Fruit fly (Drosophila melanogaster) whole organism, pupa: Measurements from ENCODE around the gene Sb.

ENCODE experiments used
- CG10348 ChIP-seq: fragments of 200-800 bp; sonication (Bioruptor generic); IDR thresholded peaks from 2 replicates; pipeline ENCODE4 v1.3.6; 2022; ENCODE audit warnings: missing biosample characterization, missing genetic modification characterization
- CG12605 ChIP-seq: fragments of 200-800 bp; sonication (Bioruptor generic); IDR thresholded peaks from 2 replicates; pipeline ENCODE4 v1.3.6; 2022; ENCODE audit warnings: missing biosample characterization, missing genetic modification characterization
- CG13204 ChIP-seq: fragments of 200-800 bp; sonication (Bioruptor generic); optimal IDR thresholded peaks from 2 replicates; lab custom pipeline; 2018; ENCODE audit warnings: missing biosample characterization, mild to moderate bottlenecking, missing genetic modification characterization, moderate library complexity
- CG14655 ChIP-seq: fragments of 200-800 bp; sonication (Bioruptor generic); optimal IDR thresholded peaks from 3 replicates; lab custom pipeline; 2017; ENCODE audit warnings: mild to moderate bottlenecking, missing biosample characterization, missing genetic modification reagents, missing genetic modification characterization
- CG15710 ChIP-seq: fragments of 200-800 bp; sonication (Bioruptor generic); optimal IDR thresholded peaks from 2 replicates; lab custom pipeline; 2018; ENCODE audit warnings: missing biosample characterization, mild to moderate bottlenecking, missing genetic modification characterization, moderate library complexity
- CG17806 ChIP-seq: fragments of 200-800 bp; sonication (Bioruptor generic); optimal IDR thresholded peaks from 2 replicates; lab custom pipeline; 2018; ENCODE audit warnings: missing biosample characterization, mild to moderate bottlenecking, missing genetic modification characterization, moderate library complexity
- CG32121 ChIP-seq: fragments of 200-800 bp; sonication (Bioruptor generic); IDR thresholded peaks from 2 replicates; pipeline ENCODE4 v1.3.6; 2022; ENCODE audit warnings: missing biosample characterization, missing genetic modification characterization
- CG34367 ChIP-seq: fragments of 200-800 bp; sonication (Bioruptor generic); optimal IDR thresholded peaks from 2 replicates; lab custom pipeline; 2018; ENCODE audit warnings: missing biosample characterization, mild to moderate bottlenecking, missing genetic modification characterization
- CG4496 ChIP-seq: fragments of 200-800 bp; sonication (Bioruptor generic); IDR thresholded peaks from 3 replicates; pipeline ENCODE4 v1.3.6; 2022; ENCODE audit warnings: missing biosample characterization, missing genetic modification characterization
- CG8159 ChIP-seq: fragments of 200-800 bp; sonication (Bioruptor generic); optimal IDR thresholded peaks from 3 replicates; lab custom pipeline; 2018; ENCODE audit warnings: missing biosample characterization, mild to moderate bottlenecking, missing genetic modification characterization, moderate library complexity
- CG8301 ChIP-seq: fragments of 200-800 bp; sonication (Bioruptor generic); optimal IDR thresholded peaks from 2 replicates; lab custom pipeline; 2018; ENCODE audit warnings: missing biosample characterization, mild to moderate bottlenecking, missing genetic modification characterization
- CG9948 ChIP-seq: fragments of 200-800 bp; sonication (Bioruptor generic); optimal IDR thresholded peaks from 2 replicates; lab custom pipeline; 2018; ENCODE audit warnings: missing biosample characterization, mild to moderate bottlenecking, missing genetic modification characterization, moderate library complexity
- D1 ChIP-seq: fragments of 200-800 bp; sonication (Bioruptor generic); optimal IDR thresholded peaks from 2 replicates; lab custom pipeline; 2018; ENCODE audit warnings: missing biosample characterization, mild to moderate bottlenecking, missing genetic modification characterization, moderate library complexity
- EcR ChIP-seq: fragments of 200-800 bp; sonication (Bioruptor generic); optimal IDR thresholded peaks from 3 replicates; lab custom pipeline; 2019; ENCODE audit warnings: missing biosample characterization, missing genetic modification characterization, mild to moderate bottlenecking, moderate library complexity, missing genetic modification reagents
- Ets98B ChIP-seq: fragments of 200-800 bp; sonication (Bioruptor generic); IDR thresholded peaks from 2 replicates; pipeline ENCODE4 v1.3.6; 2022; ENCODE audit warnings: missing biosample characterization, missing genetic modification characterization
- Pif1A ChIP-seq: fragments of 200-800 bp; sonication (Bioruptor generic); optimal IDR thresholded peaks from 3 replicates; lab custom pipeline; 2016; ENCODE audit warnings: missing biosample characterization, missing genetic modification characterization
- Pif1B ChIP-seq: fragments of 200-800 bp; sonication (Bioruptor generic); optimal IDR thresholded peaks from 3 replicates; lab custom pipeline; 2016; ENCODE audit warnings: missing biosample characterization, missing genetic modification characterization
- Snoo ChIP-seq: fragments of 200-800 bp; sonication (Bioruptor generic); optimal IDR thresholded peaks from 3 replicates; lab custom pipeline; 2017; ENCODE audit warnings: missing biosample characterization, mild to moderate bottlenecking, missing genetic modification characterization, inconsistent platforms
- fd96Ca ChIP-seq: fragments of 200-800 bp; sonication (Bioruptor generic); IDR thresholded peaks from 3 replicates; pipeline ENCODE4 v1.3.6; 2022; ENCODE audit warnings: missing biosample characterization, missing genetic modification characterization
- gl ChIP-seq: fragments of 200-800 bp; sonication (Bioruptor generic); optimal IDR thresholded peaks from 2 replicates; lab custom pipeline; 2018; ENCODE audit warnings: missing biosample characterization, mild to moderate bottlenecking, missing genetic modification characterization
- rn ChIP-seq: fragments of 200-800 bp; sonication (Bioruptor generic); IDR thresholded peaks from 2 replicates; pipeline ENCODE4 v1.3.6; 2022; ENCODE audit warnings: missing biosample characterization, missing genetic modification characterization

Gene Sb

dm6 chr3R:16153356-16153905, 37.5 kb downstream of the Sb start:
- no peak for TF ChIP-seq CG15710 (tag; lab: Kevin White, UChicago)
- no peak for TF ChIP-seq Pif1A (GFP tag; lab: Kevin White, UChicago)
- TF ChIP-seq EcR = no peak
- TF ChIP-seq, all 21 proteins: peak for 0

- TF ChIP-seq CG34367 (tag; lab: Kevin White, UChicago) = no peak
- no peak for TF ChIP-seq Pif1B (GFP tag; lab: Kevin White, UChicago)
- TF ChIP-seq Ets98B (GFP tag; lab: Robert Waterston, UW) = peak; percentile 70
- peak; percentile 34 for TF ChIP-seq CG15710 (tag; lab: Kevin White, UChicago)
- TF ChIP-seq CG10348 = no peak
- TF ChIP-seq CG32121 (GFP tag; lab: Robert Waterston, UW) = peak; percentile 84
- peak; percentile 67 for TF ChIP-seq Snoo (tag; lab: Kevin White, UChicago)
- TF ChIP-seq CG14655 (GFP tag; lab: Kevin White, UChicago) = no peak
- TF ChIP-seq CG17806 (tag; lab: Kevin White, UChicago) = no peak
- TF ChIP-seq CG9948 (tag; lab: Kevin White, UChicago) = no peak
- peak; percentile 86 for TF ChIP-seq CG4496 (GFP tag; lab: Robert Waterston, UW)
- no peak for TF ChIP-seq CG8301 (tag; lab: Kevin White, UChicago)
- peak; percentile 61 for TF ChIP-seq rn
- TF ChIP-seq D1 = no peak
- TF ChIP-seq CG13204 = no peak
- no peak for TF ChIP-seq gl (tag; lab: Kevin White, UChicago)
- TF ChIP-seq CG12605 (GFP tag; lab: Robert Waterston, UW) = peak; percentile 80
- TF ChIP-seq CG8159 (tag; lab: Kevin White, UChicago) = peak; percentile 15
- TF ChIP-seq EcR = no peak
- TF ChIP-seq fd96Ca (GFP tag; lab: Robert Waterston, UW) = 0 out of 3 replicates have a peak, but pooled peaks have one; percentile 21
- peak; percentile 50 for TF ChIP-seq Pif1A (GFP tag; lab: Kevin White, UChicago)
Measured at dm6 chr3R:16154263-16154662, 38.3 kb downstream of the Sb start.

DNA sequence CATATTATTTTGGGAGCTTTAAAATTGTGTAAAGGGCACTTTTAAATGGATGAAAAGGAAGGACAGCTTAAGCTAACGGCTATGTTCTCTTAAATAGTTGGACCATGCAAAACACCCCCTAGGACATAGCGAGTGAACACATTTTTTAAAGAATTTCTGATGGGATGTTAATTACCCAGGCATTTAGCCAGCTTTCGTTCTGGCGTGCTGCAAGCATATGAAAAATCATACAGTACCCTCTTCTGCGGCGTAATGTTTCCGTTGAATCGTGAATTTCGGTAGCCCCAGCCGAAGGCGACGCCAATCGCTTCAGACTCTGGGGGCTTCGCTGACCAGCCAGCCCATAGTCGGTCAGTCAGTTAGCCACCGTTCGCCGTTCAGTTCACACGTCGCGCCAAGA, 38.7 kb downstream of the Sb start, which contains the start of gene CG6006:
Gene CG6006, plus strand, starts transcription at position 301 of the 400 bp plus-strand sequence.
- TF ChIP-seq CG17806 (tag; lab: Kevin White, UChicago) = no peak
- no peak for TF ChIP-seq fd96Ca (GFP tag; lab: Robert Waterston, UW)
- no peak for TF ChIP-seq Snoo (tag; lab: Kevin White, UChicago)

DNA sequence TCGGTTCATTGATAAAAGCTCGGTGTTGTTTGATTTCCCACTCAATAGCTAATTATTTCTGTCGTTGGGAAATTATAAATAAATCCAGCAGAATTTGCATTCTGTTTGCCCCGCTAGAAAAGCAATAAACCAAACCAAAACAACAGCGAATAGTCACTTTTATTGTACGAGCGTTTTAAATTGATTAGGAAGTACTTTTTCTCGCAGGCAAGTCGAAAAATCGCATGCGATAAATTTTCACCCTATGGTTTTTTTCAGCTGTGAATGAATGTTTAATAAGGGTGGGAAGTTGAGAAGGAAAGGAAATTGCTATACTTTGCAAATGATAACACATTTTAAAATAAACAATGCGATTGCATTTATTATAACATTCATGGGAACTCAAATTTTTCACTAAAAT, 40.1 kb downstream of the Sb start:
- TF ChIP-seq gl (tag; lab: Kevin White, UChicago) (no peak), EcR (no peak), CG12605 (GFP tag; lab: Robert Waterston, UW) (no peak), Pif1A (GFP tag; lab: Kevin White, UChicago) (no peak)

DNA sequence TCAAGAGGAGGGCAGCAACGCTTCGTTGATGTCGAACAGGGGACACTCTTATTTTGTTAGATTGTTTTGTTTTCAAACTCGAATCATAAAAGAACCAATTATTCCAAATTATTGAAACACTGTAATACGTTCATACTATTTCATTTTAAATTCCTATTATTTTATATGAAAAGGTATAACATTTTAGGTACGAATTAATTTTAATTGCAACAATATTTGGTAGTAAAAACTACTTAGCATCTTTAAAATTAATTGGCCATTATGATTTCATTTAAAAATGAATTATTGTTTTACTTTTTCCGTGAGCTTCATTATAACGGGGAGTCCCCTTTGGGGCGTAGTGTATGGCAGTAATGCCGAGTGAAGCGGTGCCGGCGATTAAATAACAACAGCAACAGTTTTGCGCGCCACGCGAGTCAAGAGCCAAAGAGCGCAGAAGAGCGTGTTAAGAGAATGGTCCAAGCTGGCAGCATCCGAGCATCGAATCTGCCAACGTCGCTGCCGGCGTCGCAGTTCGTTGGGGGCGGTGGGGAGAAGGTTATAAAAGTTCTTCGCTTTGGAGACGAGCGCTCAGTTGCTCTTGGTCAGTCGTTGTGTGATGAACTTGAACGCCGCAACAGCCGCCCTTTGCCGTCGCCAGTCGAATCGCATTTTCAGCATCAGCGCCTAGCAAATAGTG, 41.7 kb downstream of the Sb start:
- TF ChIP-seq CG10348 (no peak), CG32121 (GFP tag; lab: Robert Waterston, UW) (peak; percentile 55; the same call in 1 of the 2 replicates), Snoo (tag; lab: Kevin White, UChicago) (peak; percentile 63), CG17806 (tag; lab: Kevin White, UChicago) (peak; percentile 57), CG15710 (tag; lab: Kevin White, UChicago) (peak; percentile 65), EcR (no peak), fd96Ca (GFP tag; lab: Robert Waterston, UW) (0 out of 3 replicates have a peak, but pooled peaks have one; percentile 48), gl (tag; lab: Kevin White, UChicago) (no peak), CG14655 (GFP tag; lab: Kevin White, UChicago) (peak; percentile 74), D1 (peak; percentile 52), Pif1A (GFP tag; lab: Kevin White, UChicago) (peak; percentile 67), Pif1B (GFP tag; lab: Kevin White, UChicago) (peak; percentile 51), CG9948 (tag; lab: Kevin White, UChicago) (peak; percentile 54), rn (no peak), CG34367 (tag; lab: Kevin White, UChicago) (peak; percentile 25), CG12605 (GFP tag; lab: Robert Waterston, UW) (peak; percentile 59), Ets98B (GFP tag; lab: Robert Waterston, UW) (peak; percentile 17; the same call in 1 of the 2 replicates), CG8159 (tag; lab: Kevin White, UChicago) (peak; percentile 73), CG13204 (peak; percentile 70), CG8301 (tag; lab: Kevin White, UChicago) (peak; percentile 73), CG4496 (GFP tag; lab: Robert Waterston, UW) (peak; percentile 50)
- TF ChIP-seq, all 21 proteins: peak for 17

DNA sequence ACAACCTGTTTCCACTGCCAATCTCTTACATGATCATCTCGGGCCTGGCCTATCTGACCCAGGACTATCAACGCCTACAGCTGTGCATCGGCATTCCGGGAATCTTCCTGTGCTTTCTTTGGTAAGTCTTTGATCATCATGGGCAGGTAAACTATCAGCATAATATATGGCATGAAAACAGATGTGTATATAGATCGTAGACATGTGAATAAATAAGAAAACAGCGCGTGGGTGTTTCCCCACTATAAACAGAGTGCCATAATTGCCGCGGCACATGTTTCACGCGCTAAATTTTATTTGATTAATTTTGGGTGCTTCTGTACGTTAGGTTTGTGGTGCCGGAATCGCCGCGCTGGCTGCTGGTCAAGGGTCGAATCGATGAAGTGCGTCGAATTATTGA, 52.1 kb downstream of the Sb start:
- TF ChIP-seq rn (no peak), Snoo (tag; lab: Kevin White, UChicago) (no peak), CG9948 (tag; lab: Kevin White, UChicago) (no peak), Ets98B (GFP tag; lab: Robert Waterston, UW) (no peak), D1 (no peak), CG13204 (no peak), CG8301 (tag; lab: Kevin White, UChicago) (no peak), CG10348 (no peak), Pif1A (GFP tag; lab: Kevin White, UChicago) (no peak), CG32121 (GFP tag; lab: Robert Waterston, UW) (no peak)
